Worm (Caenorhabditis elegans) whole organism, late embryonic: ENCODE data around the gene prx-14.

Source experiments
- C08G9.2 ChIP-seq: sonication (generic microtip); optimal IDR thresholded peaks from 2 replicates; lab custom pipeline; 2016; ENCODE audit warnings: mild to moderate bottlenecking, missing genetic modification characterization, moderate library complexity, missing compliant biosample characterization
- C38D4.7 ChIP-seq: fragments of 200-800 bp; sonication (Bioruptor generic); optimal IDR thresholded peaks from 2 replicates; lab custom pipeline; 2018; ENCODE audit warnings: mild to moderate bottlenecking, missing genetic modification characterization, moderate library complexity, missing compliant biosample characterization
- K09A11.1 ChIP-seq: sonication (generic microtip); optimal IDR thresholded peaks from 2 replicates; lab custom pipeline; 2017; ENCODE audit warnings: antibody characterized with exemption, mild to moderate bottlenecking, missing genetic modification characterization, missing compliant biosample characterization; ENCODE audit not compliant: insufficient read depth
- T23F11.4 ChIP-seq: fragments of 200-800 bp; sonication (Bioruptor generic); optimal IDR thresholded peaks from 2 replicates; lab custom pipeline; 2018; ENCODE audit warnings: mild to moderate bottlenecking, missing genetic modification characterization, missing compliant biosample characterization
- ama-1 ChIP-seq: fragments of 150-350 bp; optimal IDR thresholded peaks from 2 replicates; lab custom pipeline; 2014
- ceh-14 ChIP-seq: sonication (generic microtip); optimal IDR thresholded peaks from 2 replicates; lab custom pipeline; 2016; ENCODE audit warnings: missing genotype, missing genetic modification characterization, missing compliant biosample characterization
- ceh-18 ChIP-seq: sonication (generic microtip); optimal IDR thresholded peaks from 2 replicates; lab custom pipeline; 2016; ENCODE audit warnings: missing genetic modification characterization, missing compliant biosample characterization
- ceh-2 ChIP-seq: sonication (generic microtip); optimal IDR thresholded peaks from 2 replicates; lab custom pipeline; 2016; ENCODE audit warnings: missing genotype, missing genetic modification characterization, missing compliant biosample characterization
- ceh-22 ChIP-seq: sonication (generic microtip); optimal IDR thresholded peaks from 2 replicates; lab custom pipeline; 2017; ENCODE audit warnings: missing biosample characterization, missing genetic modification characterization
- ceh-30 ChIP-seq: fragments of 150-350 bp; optimal IDR thresholded peaks from 2 replicates; lab custom pipeline; 2014; ENCODE audit warnings: missing biosample characterization, missing genetic modification characterization
- ceh-34 ChIP-seq: sonication (generic microtip); optimal IDR thresholded peaks from 2 replicates; lab custom pipeline; 2016; ENCODE audit warnings: mild to moderate bottlenecking, missing genetic modification characterization, missing compliant biosample characterization
- ceh-45 ChIP-seq: fragments of 200-800 bp; sonication (Bioruptor generic); IDR thresholded peaks from 2 replicates; pipeline ENCODE4 v1.3.6; 2022; ENCODE audit warnings: missing genetic modification reagents, missing genetic modification characterization, missing compliant biosample characterization
- ceh-48 ChIP-seq: sonication (generic microtip); optimal IDR thresholded peaks from 2 replicates; lab custom pipeline; 2016; ENCODE audit warnings: missing genetic modification characterization, inconsistent platforms, missing compliant biosample characterization
- ceh-9 ChIP-seq: sonication (generic microtip); optimal IDR thresholded peaks from 2 replicates; lab custom pipeline; 2016; ENCODE audit warnings: mild to moderate bottlenecking, missing genetic modification characterization, inconsistent platforms, missing compliant biosample characterization
- che-1 ChIP-seq: sonication (generic microtip); optimal IDR thresholded peaks from 2 replicates; lab custom pipeline; 2016; ENCODE audit warnings: mild to moderate bottlenecking, missing genetic modification characterization, missing compliant biosample characterization
- dve-1 ChIP-seq: sonication (generic microtip); optimal IDR thresholded peaks from 2 replicates; lab custom pipeline; 2017; ENCODE audit warnings: antibody characterized with exemption, mild to moderate bottlenecking, missing genetic modification characterization, missing compliant biosample characterization
- elt-2 ChIP-seq: sonication (generic microtip); optimal IDR thresholded peaks from 2 replicates; lab custom pipeline; 2016; ENCODE audit warnings: missing genetic modification reagents, missing genetic modification characterization, missing compliant biosample characterization
- ets-4 ChIP-seq: sonication (generic microtip); optimal IDR thresholded peaks from 2 replicates; lab custom pipeline; 2016; ENCODE audit warnings: missing genetic modification characterization, missing compliant biosample characterization
- fkh-6 ChIP-seq: sonication (generic microtip); optimal IDR thresholded peaks from 2 replicates; lab custom pipeline; 2016; ENCODE audit warnings: missing genetic modification characterization, missing compliant biosample characterization
- gmeb-2 ChIP-seq: sonication (generic microtip); optimal IDR thresholded peaks from 2 replicates; lab custom pipeline; 2016; ENCODE audit warnings: missing genetic modification characterization, inconsistent platforms, missing compliant biosample characterization
- hlh-15 ChIP-seq: sonication (generic microtip); optimal IDR thresholded peaks from 2 replicates; lab custom pipeline; 2016; ENCODE audit warnings: missing genetic modification characterization, missing compliant biosample characterization
- hlh-30 ChIP-seq: sonication (generic microtip); optimal IDR thresholded peaks from 2 replicates; lab custom pipeline; 2017; ENCODE audit warnings: antibody characterized with exemption, missing genetic modification characterization, missing compliant biosample characterization; ENCODE audit not compliant: insufficient read depth
- hlh-6 ChIP-seq: sonication (generic microtip); optimal IDR thresholded peaks from 2 replicates; lab custom pipeline; 2016; ENCODE audit warnings: missing genotype, missing genetic modification characterization, missing compliant biosample characterization
- hlh-8 ChIP-seq: sonication (generic microtip); optimal IDR thresholded peaks from 2 replicates; lab custom pipeline; 2016; ENCODE audit warnings: missing genotype, missing genetic modification characterization, missing compliant biosample characterization
- lim-6 ChIP-seq: sonication (generic microtip); optimal IDR thresholded peaks from 2 replicates; lab custom pipeline; 2016; ENCODE audit warnings: missing genetic modification characterization, missing compliant biosample characterization
- nfya-1 ChIP-seq: sonication (generic microtip); optimal IDR thresholded peaks from 2 replicates; lab custom pipeline; 2017; ENCODE audit warnings: missing genetic modification characterization, mild to moderate bottlenecking, missing compliant biosample characterization, antibody characterized with exemption, moderate library complexity
- nhr-11 ChIP-seq: fragments of 150-350 bp; optimal IDR thresholded peaks from 2 replicates; lab custom pipeline; 2014; ENCODE audit warnings: missing biosample characterization, missing genetic modification characterization
- nhr-232 ChIP-seq: sonication (generic microtip); optimal IDR thresholded peaks from 2 replicates; lab custom pipeline; 2016; ENCODE audit warnings: missing genetic modification characterization, missing compliant biosample characterization
- odd-2 ChIP-seq: sonication (generic microtip); optimal IDR thresholded peaks from 2 replicates; lab custom pipeline; 2017; ENCODE audit warnings: antibody characterized with exemption, mild to moderate bottlenecking, missing genetic modification characterization, missing compliant biosample characterization
- pag-3 ChIP-seq: sonication (generic microtip); optimal IDR thresholded peaks from 2 replicates; lab custom pipeline; 2016; ENCODE audit warnings: missing compliant biosample characterization, missing genetic modification characterization, borderline replicate concordance
- pat-9 ChIP-seq: fragments of 200-800 bp; sonication (Bioruptor generic); optimal IDR thresholded peaks from 2 replicates; lab custom pipeline; 2018; ENCODE audit warnings: mild to moderate bottlenecking, missing genetic modification characterization, moderate library complexity, missing compliant biosample characterization
- pax-1 ChIP-seq: fragments of 150-350 bp; optimal IDR thresholded peaks from 2 replicates; lab custom pipeline; 2014; ENCODE audit warnings: missing biosample characterization, missing genetic modification characterization
- pha-2 ChIP-seq: sonication (generic microtip); optimal IDR thresholded peaks from 2 replicates; lab custom pipeline; 2017; ENCODE audit warnings: mild to moderate bottlenecking, missing genetic modification characterization, missing compliant biosample characterization
- pha-4 ChIP-seq: fragments of 150-350 bp; optimal IDR thresholded peaks from 2 replicates; lab custom pipeline; 2018; ENCODE audit warnings: missing biosample characterization, missing genetic modification reagents, missing genetic modification characterization
- pros-1 ChIP-seq: fragments of 150-350 bp; optimal IDR thresholded peaks from 2 replicates; lab custom pipeline; 2014; ENCODE audit warnings: missing biosample characterization, missing genetic modification reagents, missing genetic modification characterization
- ref-2 ChIP-seq: sonication (generic microtip); optimal IDR thresholded peaks from 2 replicates; lab custom pipeline; 2016; ENCODE audit warnings: missing genetic modification characterization, missing compliant biosample characterization
- rnt-1 ChIP-seq: sonication (generic microtip); optimal IDR thresholded peaks from 2 replicates; lab custom pipeline; 2016; ENCODE audit warnings: missing genetic modification characterization, missing compliant biosample characterization
- sdc-2 ChIP-seq: sonication (generic microtip); optimal IDR thresholded peaks from 2 replicates; lab custom pipeline; 2016; ENCODE audit warnings: missing genotype, missing genetic modification characterization, missing compliant biosample characterization
- sox-2 ChIP-seq: fragments of 200-800 bp; sonication (Bioruptor generic); IDR thresholded peaks from 2 replicates; pipeline ENCODE4 v1.3.6; 2022; ENCODE audit warnings: missing genetic modification reagents, missing genetic modification characterization, missing compliant biosample characterization
- sox-4 ChIP-seq: sonication (generic microtip); optimal IDR thresholded peaks from 2 replicates; lab custom pipeline; 2017; ENCODE audit warnings: mild to moderate bottlenecking, missing genetic modification characterization, inconsistent platforms, missing compliant biosample characterization
- syd-9 ChIP-seq: sonication (generic microtip); optimal IDR thresholded peaks from 2 replicates; lab custom pipeline; 2016; ENCODE audit warnings: mild to moderate bottlenecking, missing genetic modification characterization, moderate library complexity, missing compliant biosample characterization
- unc-42 ChIP-seq: sonication (generic microtip); optimal IDR thresholded peaks from 2 replicates; lab custom pipeline; 2016; ENCODE audit warnings: missing genotype, missing genetic modification characterization, missing compliant biosample characterization
- unc-55 ChIP-seq: sonication (generic microtip); optimal IDR thresholded peaks from 2 replicates; lab custom pipeline; 2017; ENCODE audit warnings: missing biosample characterization, missing genetic modification reagents, missing genetic modification characterization
- unc-86 ChIP-seq: sonication (generic microtip); optimal IDR thresholded peaks from 2 replicates; lab custom pipeline; 2016; ENCODE audit warnings: missing genetic modification characterization, missing compliant biosample characterization
- ztf-16 ChIP-seq: sonication (generic microtip); optimal IDR thresholded peaks from 2 replicates; lab custom pipeline; 2017; ENCODE audit warnings: missing genetic modification characterization, missing compliant biosample characterization

Gene prx-14

DNA sequence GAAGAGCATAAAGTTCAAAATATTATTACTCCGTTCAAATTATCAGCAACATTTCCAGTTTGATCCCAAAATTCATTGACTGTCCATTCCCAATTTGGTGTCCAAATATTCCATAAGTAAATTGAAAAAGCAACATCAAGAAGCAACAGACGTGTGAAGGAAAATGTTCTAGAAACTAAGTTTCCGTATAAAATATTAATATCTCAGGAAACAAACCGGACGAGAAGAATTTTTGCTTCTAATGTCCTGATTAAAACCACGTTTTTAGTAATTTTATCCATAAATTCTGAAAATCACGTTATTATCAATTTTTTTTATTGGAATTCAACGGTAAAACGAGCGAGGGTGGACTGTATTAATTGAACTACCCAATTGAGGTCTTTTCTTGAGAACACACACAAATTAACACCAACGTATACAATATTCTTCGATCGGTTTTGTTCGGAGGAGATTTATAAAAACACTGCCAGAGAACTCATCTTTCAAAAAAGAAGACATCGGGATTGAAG is 35.9 kb upstream of the prx-14 start, which contains the start of gene pigq-1:
Gene pigq-1, minus strand, starts transcription at position 286 of the 509 bp plus-strand sequence.
- no peak for TF ChIP-seq hlh-30 (tag; lab: Kevin White, UChicago)
- no peak for TF ChIP-seq C38D4.7 (GFP tag; lab: Kevin White, UChicago)
- TF ChIP-seq pha-4 (tag; lab: Kevin White, UChicago): no peak
- TF ChIP-seq rnt-1: no peak
- no peak for TF ChIP-seq pax-1 (tag; lab: Kevin White, UChicago)
- no peak for TF ChIP-seq lim-6 (tag; lab: Kevin White, UChicago)
- TF ChIP-seq ceh-9: no peak

DNA sequence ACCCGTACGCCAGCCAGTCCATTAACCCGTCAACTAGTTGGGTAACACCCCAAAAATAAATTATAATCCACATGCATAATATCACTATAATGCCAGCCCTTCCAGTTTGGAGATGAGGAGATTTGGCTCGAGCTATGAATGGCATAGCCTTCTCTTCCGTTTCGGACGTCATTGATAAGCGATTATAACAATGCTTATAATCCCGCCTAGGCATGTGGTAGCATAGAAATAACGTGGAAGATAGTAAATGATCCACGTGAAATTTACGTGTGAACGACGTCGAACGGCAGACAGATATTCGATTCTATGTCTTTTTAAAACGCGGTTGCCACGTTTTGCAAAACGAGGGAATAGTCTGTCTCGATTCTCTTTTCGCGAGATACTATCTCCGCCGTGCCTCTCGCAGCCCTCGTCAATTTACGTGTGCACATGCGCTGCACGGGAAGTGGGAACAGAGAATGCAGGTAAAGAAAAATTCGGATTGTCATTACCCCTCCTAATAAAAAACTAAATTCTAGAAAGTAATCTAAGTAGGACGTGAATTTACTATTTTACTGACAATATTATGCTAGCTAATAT is 34.1 kb upstream of the prx-14 start:
- TF ChIP-seq unc-55 (GFP tag; lab: Kevin White, UChicago) (no peak), T23F11.4 (GFP tag; lab: Kevin White, UChicago) (no peak), nhr-232 (no peak), hlh-15 (tag; lab: Kevin White, UChicago) (no peak), rnt-1 (no peak), hlh-30 (tag; lab: Kevin White, UChicago) (no peak), ceh-48 (no peak), sox-2 (no peak), pat-9 (tag; lab: Kevin White, UChicago) (no peak), pax-1 (tag; lab: Kevin White, UChicago) (no peak)

DNA sequence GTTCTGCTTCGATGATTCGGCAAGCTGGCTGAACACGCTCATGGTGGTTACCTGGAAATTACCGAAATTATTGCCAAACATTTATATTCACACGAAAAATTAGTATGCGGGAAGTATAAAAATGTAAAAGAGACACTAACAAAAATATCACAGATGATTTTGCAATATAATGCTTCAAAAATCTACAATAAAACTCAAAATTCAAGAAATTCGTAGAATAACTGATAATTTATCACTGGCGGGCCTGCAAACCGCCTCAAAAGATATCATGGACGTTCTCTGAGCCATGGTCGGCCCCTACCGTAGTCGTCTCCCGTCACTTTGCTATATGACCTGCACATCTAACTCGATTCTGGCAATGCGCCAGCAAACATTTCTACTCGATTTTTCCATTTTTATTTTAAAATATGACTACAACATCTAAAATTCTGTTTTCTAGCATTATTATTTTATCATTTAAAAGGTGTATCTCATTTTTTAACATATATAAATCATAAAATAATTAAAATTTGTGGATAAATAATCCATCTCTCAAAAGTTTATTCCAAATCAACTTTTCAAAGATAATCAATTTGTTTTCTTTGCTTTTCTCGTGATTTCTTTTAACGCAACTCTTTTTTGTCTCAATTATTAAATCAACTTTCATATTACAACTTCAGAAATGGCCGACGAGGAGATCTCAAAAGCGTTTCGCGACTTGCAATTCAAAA is 33.3 kb upstream of the prx-14 start, which contains the start of the genes F01G4.6 and pfd-1:
Gene F01G4.6, minus strand, starts transcription at position 51 of the 710 bp plus-strand sequence.
Gene pfd-1, plus strand, starts transcription at position 660 of the 710 bp plus-strand sequence.
- TF ChIP-seq ceh-22 (tag; lab: Kevin White, UChicago) (no peak), pros-1 (tag; lab: Kevin White, UChicago) (no peak), hlh-15 (tag; lab: Kevin White, UChicago) (no peak), ceh-14 (no peak), pax-1 (tag; lab: Kevin White, UChicago) (peak; percentile 66), odd-2 (tag; lab: Kevin White, UChicago) (no peak), hlh-6 (tag; lab: Kevin White, UChicago) (no peak), ceh-18 (tag; lab: Kevin White, UChicago) (peak; percentile 39), sox-4 (tag; lab: Kevin White, UChicago) (no peak), syd-9 (tag; lab: Kevin White, UChicago) (no peak), elt-2 (tag; lab: Kevin White, UChicago) (peak; percentile 48), ceh-34 (tag; lab: Kevin White, UChicago) (peak; percentile 14), pag-3 (no peak), unc-86 (no peak), rnt-1 (peak; percentile 3), fkh-6 (tag; lab: Kevin White, UChicago) (no peak), che-1 (tag; lab: Kevin White, UChicago) (no peak), ceh-2 (tag; lab: Kevin White, UChicago) (no peak), gmeb-2 (tag; lab: Kevin White, UChicago) (peak; percentile 12), ets-4 (tag; lab: Kevin White, UChicago) (no peak), nfya-1 (tag; lab: Kevin White, UChicago) (peak; percentile 90), nhr-232 (no peak), ceh-48 (no peak), pha-2 (tag; lab: Kevin White, UChicago) (no peak), ceh-45 (GFP tag; lab: Robert Waterston, UW) (no peak), sdc-2 (tag; lab: Kevin White, UChicago) (no peak), pha-4 (tag; lab: Kevin White, UChicago) (no peak), hlh-30 (tag; lab: Kevin White, UChicago) (no peak), ama-1 (lab: Kevin White, UChicago) (no peak), T23F11.4 (GFP tag; lab: Kevin White, UChicago) (no peak), hlh-8 (tag; lab: Kevin White, UChicago) (no peak), nhr-11 (tag; lab: Kevin White, UChicago) (no peak), ceh-30 (tag; lab: Kevin White, UChicago) (no peak), K09A11.1 (tag; lab: Kevin White, UChicago) (no peak), ref-2 (tag; lab: Kevin White, UChicago) (peak; percentile 25), C08G9.2 (no peak), unc-42 (tag; lab: Kevin White, UChicago) (peak; percentile 46), dve-1 (peak; percentile 54), unc-55 (GFP tag; lab: Kevin White, UChicago) (peak; percentile 37), ztf-16 (tag; lab: Kevin White, UChicago) (no peak), C38D4.7 (GFP tag; lab: Kevin White, UChicago) (no peak)
